Fruit fly (Drosophila melanogaster): Measurements from ENCODE around the gene CG7394.
A peak's percentile ranks its signal among the peaks of the same experiment; 100 is the strongest.

Gene CG7394

dm6 chr3L:11533704-11534319 is 28.0 kb upstream of the CG7394 start (continued):
- no peak for TF ChIP-seq jigr1 (GFP tag; IDR thresholded peaks at IDR 0.05)
- TF ChIP-seq tin (GFP tag; optimal IDR thresholded peaks at IDR 0.05), result no peak
- no peak for TF ChIP-seq CG16815 (GFP tag; optimal IDR thresholded peaks at IDR 0.05)
- peak; percentile 33 for TF ChIP-seq CG12769 (tag; optimal IDR thresholded peaks at IDR 0.05)
- TF ChIP-seq CG4360 (GFP tag; IDR thresholded peaks at IDR 0.05), result no peak
- TF ChIP-seq scrt (GFP tag; optimal IDR thresholded peaks at IDR 0.05), result peak; percentile 29
- TF ChIP-seq CG5953 (GFP tag; IDR thresholded peaks at IDR 0.05), result no peak
- peak; percentile 68 for TF ChIP-seq CG17361 (GFP tag; IDR thresholded peaks at IDR 0.05)
- no peak for TF ChIP-seq corto (GFP tag; optimal IDR thresholded peaks at IDR 0.05)
- TF ChIP-seq Hsf (GFP tag; optimal IDR thresholded peaks at IDR 0.05), result peak; percentile 37
- no peak for TF ChIP-seq CG12744 (GFP tag; optimal IDR thresholded peaks at IDR 0.05)

dm6 chr3L:11534391-11535246 is 27.2 kb upstream of the CG7394 start:
- TF ChIP-seq Gug (GFP tag; IDR thresholded peaks at IDR 0.05) (no peak; the same call in 3 of the 4 replicates), CG15514 (GFP tag; optimal IDR thresholded peaks at IDR 0.05) (no peak), CG4820 (GFP tag; optimal IDR thresholded peaks at IDR 0.05) (no peak), CG12155 (GFP tag; optimal IDR thresholded peaks at IDR 0.05) (no peak), CG3726 (GFP tag; IDR thresholded peaks at IDR 0.05) (no peak), Atf-2 (GFP tag; optimal IDR thresholded peaks at IDR 0.05) (no peak), dpn (GFP tag; optimal IDR thresholded peaks at IDR 0.05) (peak in 1 of 2 experiments; percentile 5), CG4360 (GFP tag; IDR thresholded peaks at IDR 0.05) (no peak), insv (GFP tag; optimal IDR thresholded peaks at IDR 0.05) (no peak), cad (GFP tag; optimal IDR thresholded peaks at IDR 0.05) (no peak), Chrac-16 (GFP tag; optimal IDR thresholded peaks at IDR 0.05) (no peak), PHDP (tag; optimal IDR thresholded peaks at IDR 0.05) (peak; percentile 49), ttk (GFP tag; IDR thresholded peaks at IDR 0.05) (no peak), Spps (tag; optimal IDR thresholded peaks at IDR 0.05) (no peak), CG16815 (GFP tag; optimal IDR thresholded peaks at IDR 0.05) (no peak), CG7745 (tag; optimal IDR thresholded peaks at IDR 0.05) (no peak), gro (GFP tag; optimal IDR thresholded peaks at IDR 0.05) (no peak), sd (tag; optimal IDR thresholded peaks at IDR 0.05) (no peak), tgo (GFP tag; IDR thresholded peaks at IDR 0.05) (0 out of 3 replicates have a peak, but pooled peaks have one; percentile 25), CG8089 (GFP tag; optimal IDR thresholded peaks at IDR 0.05) (no peak), ftz-f1 (GFP tag; optimal IDR thresholded peaks at IDR 0.05) (peak; percentile 53), CG12219 (GFP tag; optimal IDR thresholded peaks at IDR 0.05) (no peak), pb (GFP tag; optimal IDR thresholded peaks at IDR 0.05) (no peak), ewg (GFP tag; optimal IDR thresholded peaks at IDR 0.05) (no peak), CG6654 (GFP tag; optimal IDR thresholded peaks at IDR 0.05) (no peak), emc (GFP tag; optimal IDR thresholded peaks at IDR 0.05) (no peak), CG10267 (tag; optimal IDR thresholded peaks at IDR 0.05) (no peak), Camta (GFP tag; optimal IDR thresholded peaks at IDR 0.05) (no peak), grau (tag; optimal IDR thresholded peaks at IDR 0.05) (peak; percentile 88), ab (GFP tag; optimal IDR thresholded peaks at IDR 0.05) (no peak), CG2889 (GFP tag; IDR thresholded peaks at IDR 0.05) (no peak), CG9932 (GFP tag; IDR thresholded peaks at IDR 0.05) (peak; percentile 53; the same call in 1 of the 2 replicates), yki (optimal IDR thresholded peaks at IDR 0.05) (no peak), Fer1 (GFP tag; optimal IDR thresholded peaks at IDR 0.05) (no peak), pita (GFP tag; optimal IDR thresholded peaks at IDR 0.05) (no peak), CG17385 (GFP tag; optimal IDR thresholded peaks at IDR 0.05) (peak; percentile 33), CG2116 (GFP tag; optimal IDR thresholded peaks at IDR 0.05) (no peak), CG7556 (GFP tag; optimal IDR thresholded peaks at IDR 0.05) (peak; percentile 21), Tbp (GFP tag; optimal IDR thresholded peaks at IDR 0.05) (no peak), fru (optimal IDR thresholded peaks at IDR 0.05) (no peak)

All from whole organism, embryonic.